Worm (Caenorhabditis elegans): ENCODE results near the gene ZC132.11.

- no peak for TF ChIP-seq cog-1 (tag; optimal IDR thresholded peaks at IDR 0.05)
- TF ChIP-seq med-1 (GFP tag; optimal IDR thresholded peaks at IDR 0.05; ENCODE audit: insufficient read depth), result no peak
- TF ChIP-seq tab-1 (GFP tag; IDR thresholded peaks at IDR 0.05), result no peak
- no peak for TF ChIP-seq ztf-29 (GFP tag; IDR thresholded peaks at IDR 0.05)
- TF ChIP-seq flt-1 (GFP tag; IDR thresholded peaks at IDR 0.05), result no peak
Measured at ce11 chrV:4264516-4264915, 34.0 kb downstream of the ZC132.11 start, which contains the start of gene srt-35.

Data from whole organism, midembryonic.